Worm (Caenorhabditis elegans): ENCODE measurements around the gene Y102A11A.2.

ce11 chrX:1997934-1998333, 28.5 kb upstream of the Y102A11A.2 start, which contains the start of gene Y40A1A.3:
- TF ChIP-seq dao-5 (tag; optimal IDR thresholded peaks at IDR 0.05) (no peak), W03F9.2 (tag; optimal IDR thresholded peaks at IDR 0.05) (no peak), him-1 (tag; optimal IDR thresholded peaks at IDR 0.05) (no peak)
